Fruit fly (Drosophila melanogaster): ENCODE results near the gene CG16965.

DNA sequence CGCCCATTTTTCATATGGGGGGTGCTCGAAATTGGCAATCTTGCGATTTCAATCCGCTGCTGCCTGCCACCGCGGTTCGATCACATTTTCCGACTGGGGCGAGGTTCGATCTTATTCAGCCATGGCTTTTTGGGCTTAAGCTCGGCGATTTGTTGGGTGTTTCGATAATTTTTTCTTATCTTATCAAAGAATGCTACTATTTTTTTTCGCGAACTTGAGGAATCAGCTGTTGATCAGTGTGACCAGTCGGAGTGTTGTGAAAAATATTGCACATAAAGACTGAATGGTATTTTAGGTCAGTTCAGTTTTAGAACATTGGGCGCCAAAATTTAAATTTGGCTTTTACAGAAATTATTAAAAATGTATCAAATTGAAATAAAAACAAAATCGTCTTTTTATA is 39.3 kb downstream of the CG16965 start, which contains the start of gene Wdr81:
- TF ChIP-seq Vsx2 (GFP tag; optimal IDR thresholded peaks at IDR 0.05; ENCODE audit: partially characterized antibody) (no peak), h (GFP tag; optimal IDR thresholded peaks at IDR 0.05) (no peak), dsf (GFP tag; optimal IDR thresholded peaks at IDR 0.05; ENCODE audit: borderline replicate concordance) (no peak), usp (GFP tag; optimal IDR thresholded peaks at IDR 0.05) (no peak), Hr78 (GFP tag; optimal IDR thresholded peaks at IDR 0.05) (no peak), Hr83 (GFP tag; optimal IDR thresholded peaks at IDR 0.05; ENCODE audit: poor library complexity, severe bottlenecking) (no peak)
